Fruit fly (Drosophila melanogaster) whole organism, embryonic: Measurements from ENCODE around the gene dgt1.

Source experiments
- Abd-B ChIP-seq: fragments of 200-800 bp; sonication (Bioruptor generic); optimal IDR thresholded peaks from 2 replicates; lab custom pipeline; 2018; ENCODE audit warnings: missing biosample characterization, mild to moderate bottlenecking, missing genetic modification characterization, moderate library complexity
- Atf3 ChIP-seq: fragments of 200-800 bp; sonication (Bioruptor generic); optimal IDR thresholded peaks from 3 replicates; lab custom pipeline; 2016; ENCODE audit warnings: missing biosample characterization, missing genetic modification characterization
- CG12071 ChIP-seq: fragments of 200-800 bp; sonication (Bioruptor generic); optimal IDR thresholded peaks from 3 replicates; lab custom pipeline; 2018; ENCODE audit warnings: missing biosample characterization, mild to moderate bottlenecking, missing genetic modification characterization
- CG12236 ChIP-seq: fragments of 200-800 bp; sonication (Bioruptor generic); optimal IDR thresholded peaks from 2 replicates; lab custom pipeline; 2016; ENCODE audit warnings: missing biosample characterization, missing genetic modification characterization
- CG1233 ChIP-seq: fragments of 200-800 bp; sonication (Bioruptor generic); optimal IDR thresholded peaks from 4 replicates; lab custom pipeline; 2018; ENCODE audit warnings: missing biosample characterization, mild to moderate bottlenecking, missing genetic modification characterization
- CG12659 ChIP-seq: fragments of 200-800 bp; sonication (Bioruptor generic); optimal IDR thresholded peaks from 3 replicates; lab custom pipeline; 2017; ENCODE audit warnings: mild to moderate bottlenecking, missing biosample characterization, missing genetic modification reagents, missing genetic modification characterization
- CG13894 ChIP-seq: fragments of 200-800 bp; sonication (Bioruptor generic); optimal IDR thresholded peaks from 3 replicates; lab custom pipeline; 2018; ENCODE audit warnings: missing biosample characterization, mild to moderate bottlenecking, missing genetic modification characterization, moderate library complexity
- CG15073 ChIP-seq: fragments of 200-800 bp; sonication (Bioruptor generic); optimal IDR thresholded peaks from 2 replicates; lab custom pipeline; 2016; ENCODE audit warnings: missing biosample characterization, missing genetic modification characterization
- CG1602 ChIP-seq: fragments of 200-800 bp; sonication (Bioruptor generic); optimal IDR thresholded peaks from 3 replicates; lab custom pipeline; 2016; ENCODE audit warnings: missing biosample characterization, missing genetic modification characterization
- CG16863 ChIP-seq: fragments of 200-800 bp; sonication (Bioruptor generic); optimal IDR thresholded peaks from 3 replicates; lab custom pipeline; 2016; ENCODE audit warnings: missing biosample characterization, missing genetic modification characterization
- CG17361 ChIP-seq: fragments of 200-800 bp; sonication (Bioruptor generic); IDR thresholded peaks from 3 replicates; pipeline ENCODE4 v1.3.6; 2022; ENCODE audit warnings: missing biosample characterization, missing genetic modification characterization
- CG18011 ChIP-seq: fragments of 200-800 bp; sonication (Bioruptor generic); optimal IDR thresholded peaks from 2 replicates; lab custom pipeline; 2017; ENCODE audit warnings: missing biosample characterization, missing genetic modification characterization, mild to moderate bottlenecking, moderate library complexity, missing genotype
- CG18476 ChIP-seq: fragments of 200-800 bp; sonication (Bioruptor generic); optimal IDR thresholded peaks from 2 replicates; lab custom pipeline; 2016; ENCODE audit warnings: missing biosample characterization, mild to moderate bottlenecking, missing genetic modification characterization
- CG3281 ChIP-seq: fragments of 200-800 bp; sonication (Bioruptor generic); optimal IDR thresholded peaks from 3 replicates; lab custom pipeline; 2017; ENCODE audit warnings: missing biosample characterization, mild to moderate bottlenecking, missing genetic modification characterization
- CG34224 ChIP-seq: fragments of 200-800 bp; sonication (Bioruptor generic); IDR thresholded peaks from 3 replicates; pipeline ENCODE4 v1.3.6; 2022; ENCODE audit warnings: missing biosample characterization, missing genetic modification characterization; ENCODE audit not compliant: partially characterized antibody
- CG34422 ChIP-seq: fragments of 200-800 bp; sonication (Bioruptor generic); IDR thresholded peaks from 3 replicates; pipeline ENCODE4 v1.3.6; 2022; ENCODE audit warnings: missing biosample characterization, missing genetic modification characterization
- CG42726 ChIP-seq: fragments of 200-800 bp; sonication (Bioruptor generic); IDR thresholded peaks from 2 replicates; pipeline ENCODE4 v1.3.6; 2022; ENCODE audit warnings: missing biosample characterization, missing genetic modification characterization; ENCODE audit not compliant: partially characterized antibody
- CG7556 ChIP-seq: fragments of 200-800 bp; sonication (Bioruptor generic); optimal IDR thresholded peaks from 2 replicates; lab custom pipeline; 2017; ENCODE audit warnings: missing biosample characterization, mild to moderate bottlenecking, missing genetic modification characterization
- CTCF ChIP-seq: fragments of 200-800 bp; sonication (Bioruptor generic); optimal IDR thresholded peaks from 2 replicates; lab custom pipeline; 2017; ENCODE audit warnings: missing biosample characterization, mild to moderate bottlenecking, missing genetic modification characterization, moderate library complexity
- Doc2 ChIP-seq: fragments of 200-800 bp; sonication (Bioruptor generic); IDR thresholded peaks from 2 replicates; pipeline ENCODE4 v1.3.6; 2022; ENCODE audit warnings: missing biosample characterization, missing genetic modification characterization
- Fer2 ChIP-seq: fragments of 200-800 bp; sonication (Bioruptor generic); optimal IDR thresholded peaks from 2 replicates; lab custom pipeline; 2018; ENCODE audit warnings: missing biosample characterization, mild to moderate bottlenecking, missing genetic modification characterization, moderate library complexity
- HmgD ChIP-seq: fragments of 200-800 bp; sonication (Bioruptor generic); optimal IDR thresholded peaks from 3 replicates; lab custom pipeline; 2016; ENCODE audit warnings: missing biosample characterization, missing genetic modification characterization
- HmgZ ChIP-seq: fragments of 200-800 bp; sonication (Bioruptor generic); optimal IDR thresholded peaks from 2 replicates; lab custom pipeline; 2018; ENCODE audit warnings: missing biosample characterization, mild to moderate bottlenecking, missing genetic modification characterization
- Hr51 ChIP-seq, 2 experiments: fragments of 200-800 bp; sonication (Bioruptor generic); optimal IDR thresholded peaks; 2 replicates in 1 of 2; 3 replicates in 1 of 2; lab custom pipeline; 2016 to 2018; ENCODE audit warnings: missing biosample characterization in 2 of 2, missing genetic modification characterization in 2 of 2, mild to moderate bottlenecking in 1 of 2, moderate library complexity in 1 of 2
- Jarid2 ChIP-seq: fragments of 200-800 bp; sonication (Bioruptor generic); optimal IDR thresholded peaks from 3 replicates; lab custom pipeline; 2017; ENCODE audit warnings: mild to moderate bottlenecking, missing biosample characterization, missing genetic modification reagents, missing genetic modification characterization
- Lim3 ChIP-seq: fragments of 200-800 bp; sonication (Bioruptor generic); IDR thresholded peaks from 2 replicates; pipeline ENCODE4 v1.3.6; 2022; ENCODE audit warnings: missing biosample characterization, missing genetic modification characterization
- Mad ChIP-seq: fragments of 200-800 bp; sonication (Bioruptor generic); optimal IDR thresholded peaks from 2 replicates; lab custom pipeline; 2016; ENCODE audit warnings: missing biosample characterization, missing genetic modification characterization
- Opbp ChIP-seq: fragments of 200-800 bp; sonication (Bioruptor generic); IDR thresholded peaks from 3 replicates; pipeline ENCODE4 v1.3.6; 2022; ENCODE audit warnings: missing biosample characterization, missing genetic modification characterization; ENCODE audit not compliant: partially characterized antibody
- ac ChIP-seq: fragments of 200-800 bp; sonication (Bioruptor generic); optimal IDR thresholded peaks from 3 replicates; lab custom pipeline; 2017; ENCODE audit warnings: missing biosample characterization, mild to moderate bottlenecking, missing genetic modification characterization
- aop ChIP-seq: fragments of 200-800 bp; sonication (Bioruptor generic); IDR thresholded peaks from 2 replicates; pipeline ENCODE4 v1.3.6; 2022; ENCODE audit warnings: missing biosample characterization, missing genetic modification characterization
- ato ChIP-seq: fragments of 200-800 bp; sonication (Bioruptor generic); IDR thresholded peaks from 2 replicates; pipeline ENCODE4 v1.3.6; 2022; ENCODE audit warnings: missing biosample characterization, missing genetic modification characterization; ENCODE audit not compliant: partially characterized antibody
- bcd ChIP-seq: fragments of 200-800 bp; sonication (Bioruptor generic); optimal IDR thresholded peaks from 2 replicates; lab custom pipeline; 2017; ENCODE audit warnings: missing biosample characterization, mild to moderate bottlenecking, missing genetic modification characterization
- cas ChIP-seq: fragments of 200-800 bp; sonication (Bioruptor generic); IDR thresholded peaks from 2 replicates; pipeline ENCODE4 v1.3.6; 2022; ENCODE audit warnings: missing biosample characterization, missing genetic modification characterization
- cwo ChIP-seq: fragments of 200-800 bp; sonication (Bioruptor generic); optimal IDR thresholded peaks from 3 replicates; lab custom pipeline; 2017; ENCODE audit warnings: missing biosample characterization, missing genetic modification characterization, mild to moderate bottlenecking, moderate library complexity, missing genetic modification reagents
- dpn ChIP-seq, 2 experiments: fragments of 200-800 bp; sonication (Bioruptor generic); optimal IDR thresholded peaks; 3 replicates each; lab custom pipeline; 2016; ENCODE audit warnings: missing biosample characterization in 2 of 2, missing genetic modification characterization in 2 of 2
- fd3F ChIP-seq: fragments of 200-800 bp; sonication (Bioruptor generic); optimal IDR thresholded peaks from 2 replicates; lab custom pipeline; 2018; ENCODE audit warnings: missing biosample characterization, mild to moderate bottlenecking, missing genetic modification characterization, moderate library complexity
- gem ChIP-seq: fragments of 200-800 bp; sonication (Bioruptor generic); optimal IDR thresholded peaks from 2 replicates; lab custom pipeline; 2019; ENCODE audit warnings: missing biosample characterization, mild to moderate bottlenecking, missing genetic modification characterization, moderate library complexity
- grn ChIP-seq: fragments of 200-800 bp; sonication (Bioruptor generic); optimal IDR thresholded peaks from 3 replicates; lab custom pipeline; 2017; ENCODE audit warnings: missing biosample characterization, missing genetic modification characterization
- ham ChIP-seq: fragments of 200-800 bp; sonication (Bioruptor generic); IDR thresholded peaks from 2 replicates; pipeline ENCODE4 v1.3.6; 2022; ENCODE audit warnings: missing biosample characterization, missing genetic modification characterization
- lab ChIP-seq: fragments of 200-800 bp; sonication (Bioruptor generic); optimal IDR thresholded peaks from 3 replicates; lab custom pipeline; 2017; ENCODE audit warnings: missing biosample characterization, missing genetic modification characterization, mild to moderate bottlenecking, moderate library complexity, missing genetic modification reagents
- lbe ChIP-seq: fragments of 200-800 bp; sonication (Bioruptor generic); optimal IDR thresholded peaks from 2 replicates; lab custom pipeline; 2016; ENCODE audit warnings: missing biosample characterization, mild to moderate bottlenecking, missing genetic modification characterization
- luna ChIP-seq: fragments of 200-800 bp; sonication (Bioruptor generic); optimal IDR thresholded peaks from 2 replicates; lab custom pipeline; 2016; ENCODE audit warnings: missing biosample characterization, missing genetic modification characterization
- repo ChIP-seq: fragments of 200-800 bp; sonication (Bioruptor generic); optimal IDR thresholded peaks from 2 replicates; lab custom pipeline; 2016; ENCODE audit warnings: missing biosample characterization, missing genetic modification characterization
- rib ChIP-seq: fragments of 200-800 bp; sonication (Bioruptor generic); IDR thresholded peaks from 2 replicates; pipeline ENCODE4 v1.3.6; 2022; ENCODE audit warnings: missing biosample characterization, missing genetic modification characterization
- row ChIP-seq: fragments of 200-800 bp; sonication (Bioruptor generic); IDR thresholded peaks from 3 replicates; pipeline ENCODE4 v1.3.6; 2022; ENCODE audit warnings: missing biosample characterization, missing genetic modification characterization
- run ChIP-seq: fragments of 200-800 bp; sonication (Bioruptor generic); optimal IDR thresholded peaks from 3 replicates; lab custom pipeline; 2018; ENCODE audit warnings: missing biosample characterization, mild to moderate bottlenecking, missing genetic modification characterization
- schlank ChIP-seq: fragments of 200-800 bp; sonication (Bioruptor generic); optimal IDR thresholded peaks from 2 replicates; lab custom pipeline; 2018; ENCODE audit warnings: missing biosample characterization, mild to moderate bottlenecking, missing genetic modification characterization
- shn ChIP-seq: fragments of 200-800 bp; sonication (Bioruptor generic); optimal IDR thresholded peaks from 3 replicates; lab custom pipeline; 2016; ENCODE audit warnings: missing biosample characterization, missing genetic modification characterization
- slp2 ChIP-seq: fragments of 200-800 bp; sonication (Bioruptor generic); optimal IDR thresholded peaks from 2 replicates; lab custom pipeline; 2016; ENCODE audit warnings: missing biosample characterization, missing genetic modification characterization
- usp ChIP-seq: fragments of >200 bp; optimal IDR thresholded peaks from 2 replicates; lab custom pipeline; 2017; ENCODE audit warnings: missing biosample characterization, missing genetic modification characterization
- z ChIP-seq: fragments of 200-800 bp; sonication (Bioruptor generic); IDR thresholded peaks from 3 replicates; pipeline ENCODE4 v1.3.6; 2022; ENCODE audit warnings: missing biosample characterization, missing genetic modification characterization

The dgt1 gene

DNA sequence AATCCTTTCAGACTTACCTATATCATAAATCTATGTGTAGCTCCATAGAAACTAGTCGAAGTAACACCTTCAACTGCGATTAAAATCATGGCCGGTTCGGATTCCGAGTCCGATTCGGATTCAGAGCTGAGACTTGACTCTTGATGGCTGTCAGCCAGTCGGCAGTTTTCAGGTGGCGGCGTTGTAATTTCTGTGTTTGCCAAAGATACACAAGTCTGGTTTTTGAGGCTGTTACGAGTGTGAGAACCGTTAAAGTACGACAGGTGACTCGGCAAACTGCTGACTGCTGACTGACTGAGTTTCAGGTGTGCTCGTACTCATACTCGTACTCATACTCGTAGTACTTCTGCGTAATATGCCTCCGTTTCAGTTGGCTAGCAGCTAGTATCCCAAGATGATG lies 33.9 kb upstream of the dgt1 start (continued):
- no peak for TF ChIP-seq CG16863 (GFP tag; lab: Kevin White, UChicago)
- no peak for TF ChIP-seq repo (GFP tag; lab: Kevin White, UChicago)
- no peak for TF ChIP-seq CG17361 (GFP tag; lab: Robert Waterston, UW)
- TF ChIP-seq CG34422 (GFP tag; lab: Robert Waterston, UW): no peak
- TF ChIP-seq cwo (GFP tag; lab: Kevin White, UChicago): peak; percentile 11
- TF ChIP-seq Abd-B (GFP tag; lab: Kevin White, UChicago): no peak
- TF ChIP-seq CG15073 (GFP tag; lab: Kevin White, UChicago): no peak
- TF ChIP-seq run: no peak
- no peak for TF ChIP-seq CG1602 (GFP tag; lab: Kevin White, UChicago)
- peak; percentile 15 for TF ChIP-seq fd3F
- no peak for TF ChIP-seq luna (GFP tag; lab: Kevin White, UChicago)
- TF ChIP-seq cas (GFP tag; lab: Robert Waterston, UW): no peak
- TF ChIP-seq Mad (GFP tag; lab: Kevin White, UChicago): no peak
- TF ChIP-seq Opbp (GFP tag; lab: Robert Waterston, UW): no peak
- TF ChIP-seq gem (tag; lab: Kevin White, UChicago): no peak
- TF ChIP-seq CG34224 (GFP tag; lab: Robert Waterston, UW): no peak
- TF ChIP-seq CG18476 (GFP tag; lab: Kevin White, UChicago): no peak
- no peak for TF ChIP-seq HmgZ
- TF ChIP-seq CG3281 (GFP tag; lab: Kevin White, UChicago): peak; percentile 56
- peak; percentile 22 for TF ChIP-seq bcd (GFP tag; lab: Kevin White, UChicago)
- TF ChIP-seq Doc2 (GFP tag; lab: Robert Waterston, UW): no peak
- TF ChIP-seq CG18011 (GFP tag; lab: Kevin White, UChicago): no peak
- no peak for TF ChIP-seq slp2
- TF ChIP-seq CG12659: peak; percentile 26
- TF ChIP-seq rib (GFP tag; lab: Robert Waterston, UW): no peak
- no peak for TF ChIP-seq row (GFP tag; lab: Robert Waterston, UW)
- no peak for TF ChIP-seq ato
- no peak for TF ChIP-seq HmgD (GFP tag; lab: Kevin White, UChicago)
- TF ChIP-seq shn (GFP tag; lab: Kevin White, UChicago): peak; percentile 2
- TF ChIP-seq CG1233 (GFP tag; lab: Kevin White, UChicago): peak; percentile 2
- peak; percentile 51 for TF ChIP-seq schlank (tag; lab: Kevin White, UChicago)
- no peak for TF ChIP-seq Atf3 (GFP tag; lab: Kevin White, UChicago)
- TF ChIP-seq z (GFP tag; lab: Robert Waterston, UW): no peak
- TF ChIP-seq grn (GFP tag; lab: Kevin White, UChicago): peak; percentile 15
- TF ChIP-seq CG7556 (GFP tag; lab: Kevin White, UChicago): peak; percentile 18
- TF ChIP-seq CG13894 (tag; lab: Kevin White, UChicago): peak; percentile 31
- no peak for TF ChIP-seq ac (GFP tag; lab: Kevin White, UChicago)
- no peak for TF ChIP-seq CTCF (GFP tag; lab: Kevin White, UChicago)
- TF ChIP-seq CG12071 (GFP tag; lab: Kevin White, UChicago): peak; percentile 59
- TF ChIP-seq ham (GFP tag; lab: Robert Waterston, UW): no peak
- TF ChIP-seq Lim3 (GFP tag; lab: Robert Waterston, UW): no peak
- no peak for TF ChIP-seq CG42726 (GFP tag; lab: Robert Waterston, UW)
- TF ChIP-seq Fer2 (tag; lab: Kevin White, UChicago): no peak
- TF ChIP-seq usp (GFP tag; lab: Kevin White, UChicago): no peak
- TF ChIP-seq CG12236 (GFP tag; lab: Kevin White, UChicago): no peak
- no peak for TF ChIP-seq Jarid2 (GFP tag; lab: Kevin White, UChicago)
- peak in 1 of 2 experiments; percentile 9 for TF ChIP-seq Hr51 (GFP tag; optimal IDR thresholded peaks at IDR 0.05; lab: Kevin White, UChicago)
- TF ChIP-seq lbe (GFP tag; lab: Kevin White, UChicago): no peak
- no peak for TF ChIP-seq dpn (GFP tag; optimal IDR thresholded peaks at IDR 0.05; lab: Kevin White, UChicago)
- TF ChIP-seq lab (GFP tag; lab: Kevin White, UChicago): peak; percentile 80
- no peak for TF ChIP-seq aop (GFP tag; lab: Robert Waterston, UW)
